Fruit fly (Drosophila melanogaster): ENCODE results near the gene Alp12.
A peak's percentile ranks its signal among the peaks of the same experiment; 100 is the strongest.

Gene Alp12

dm6 chr2L:19439598-19440230 is 15.9 kb downstream of the Alp12 start (continued):
- no peak for TF ChIP-seq CG7271 (tag; optimal IDR thresholded peaks at IDR 0.05)
- no peak; the same call in 1 of the 2 replicates for TF ChIP-seq dati (GFP tag; IDR thresholded peaks at IDR 0.05)
- TF ChIP-seq lmd (GFP tag; IDR thresholded peaks at IDR 0.05): peak; percentile 82
- peak; percentile 8 for TF ChIP-seq Ets97D (GFP tag; optimal IDR thresholded peaks at IDR 0.05)
- peak; percentile 91 for TF ChIP-seq HLH3B (GFP tag; IDR thresholded peaks at IDR 0.05)
- peak; percentile 48 for TF ChIP-seq CG3163 (GFP tag; optimal IDR thresholded peaks at IDR 0.05)
- peak; percentile 71 for TF ChIP-seq CG11398 (GFP tag; optimal IDR thresholded peaks at IDR 0.05)
- TF ChIP-seq pum (GFP tag; optimal IDR thresholded peaks at IDR 0.05): peak; percentile 61
- peak; percentile 63 for TF ChIP-seq CG31365 (tag; optimal IDR thresholded peaks at IDR 0.05)
- peak in 1 of 2 experiments; percentile 72 for TF ChIP-seq Eip74EF (GFP tag; optimal IDR thresholded peaks at IDR 0.05)
- TF ChIP-seq CG11456 (GFP tag; IDR thresholded peaks at IDR 0.05): peak; percentile 71; the same call in 1 of the 3 replicates
- TF ChIP-seq kni (GFP tag; optimal IDR thresholded peaks at IDR 0.05): peak; percentile 87
- peak; percentile 65 for TF ChIP-seq trem (tag; optimal IDR thresholded peaks at IDR 0.05)
- peak; percentile 74 for TF ChIP-seq jumu (GFP tag; optimal IDR thresholded peaks at IDR 0.05)
- no peak for TF ChIP-seq MESR4 (GFP tag; optimal IDR thresholded peaks at IDR 0.05)
- peak; percentile 84 for TF ChIP-seq CG11695 (GFP tag; IDR thresholded peaks at IDR 0.05)
- TF ChIP-seq B-H1 (GFP tag; IDR thresholded peaks at IDR 0.05): peak; percentile 43; the same call in 2 of the 3 replicates
- peak; percentile 61 for TF ChIP-seq CG14667 (GFP tag; IDR thresholded peaks at IDR 0.05)
- peak; percentile 72 for TF ChIP-seq Usf (GFP tag; optimal IDR thresholded peaks at IDR 0.05)
- no peak for TF ChIP-seq slou (GFP tag; optimal IDR thresholded peaks at IDR 0.05)
- TF ChIP-seq CG15696 (tag; optimal IDR thresholded peaks at IDR 0.05): peak; percentile 9
- peak; percentile 43 for TF ChIP-seq Myb (GFP tag; optimal IDR thresholded peaks at IDR 0.05)
- TF ChIP-seq Ssrp (tag; optimal IDR thresholded peaks at IDR 0.05): peak; percentile 88
- TF ChIP-seq org-1 (GFP tag; optimal IDR thresholded peaks at IDR 0.05): peak; percentile 91
- peak; percentile 78 for TF ChIP-seq Optix (GFP tag; IDR thresholded peaks at IDR 0.05)
- peak; percentile 89 for TF ChIP-seq gsb-n (tag; optimal IDR thresholded peaks at IDR 0.05)
- no peak for TF ChIP-seq CG6791 (GFP tag; IDR thresholded peaks at IDR 0.05; ENCODE audit: partially characterized antibody)
- peak; percentile 33 for TF ChIP-seq CG6813 (GFP tag; optimal IDR thresholded peaks at IDR 0.05)
- peak; percentile 32; the same call in 1 of the 2 replicates for TF ChIP-seq klu (GFP tag; IDR thresholded peaks at IDR 0.05)
- TF ChIP-seq pita (GFP tag; optimal IDR thresholded peaks at IDR 0.05): no peak
- TF ChIP-seq H15 (GFP tag; IDR thresholded peaks at IDR 0.05): no peak
- no peak for TF ChIP-seq tll (GFP tag; optimal IDR thresholded peaks at IDR 0.05)
- peak; percentile 94 for TF ChIP-seq Xbp1 (GFP tag; optimal IDR thresholded peaks at IDR 0.05)
- peak; percentile 27 for TF ChIP-seq CG4854 (GFP tag; optimal IDR thresholded peaks at IDR 0.05)
- TF ChIP-seq insv (GFP tag; optimal IDR thresholded peaks at IDR 0.05): peak; percentile 22 to 45
- peak; percentile 79 for TF ChIP-seq CG11723 (GFP tag; optimal IDR thresholded peaks at IDR 0.05)
- no peak for TF ChIP-seq z (GFP tag; IDR thresholded peaks at IDR 0.05)
- peak; percentile 23 for TF ChIP-seq D19B (GFP tag; optimal IDR thresholded peaks at IDR 0.05)
- peak; percentile 94 for TF ChIP-seq CG11504 (tag; optimal IDR thresholded peaks at IDR 0.05)
- TF ChIP-seq CG12769 (tag; optimal IDR thresholded peaks at IDR 0.05): peak; percentile 99
- peak; percentile 22; the same call in 1 of the 2 replicates for TF ChIP-seq CG31224 (GFP tag; IDR thresholded peaks at IDR 0.05)
- TF ChIP-seq Fer1 (GFP tag; optimal IDR thresholded peaks at IDR 0.05): peak; percentile 82
- no peak for TF ChIP-seq ro (GFP tag; IDR thresholded peaks at IDR 0.05)
- TF ChIP-seq D (optimal IDR thresholded peaks at IDR 0.05): no peak
- peak; percentile 66 for TF ChIP-seq D (GFP tag; optimal IDR thresholded peaks at IDR 0.05)
- TF ChIP-seq Tbp (GFP tag; optimal IDR thresholded peaks at IDR 0.05): no peak
- peak; percentile 50 for TF ChIP-seq tin (GFP tag; optimal IDR thresholded peaks at IDR 0.05)
- no peak for TF ChIP-seq CG15073 (GFP tag; optimal IDR thresholded peaks at IDR 0.05)
- peak; percentile 69 for TF ChIP-seq caup (GFP tag; optimal IDR thresholded peaks at IDR 0.05; ENCODE audit: severe bottlenecking)
- peak; percentile 74 for TF ChIP-seq CG6689 (GFP tag; IDR thresholded peaks at IDR 0.05)

Data from whole organism, embryonic.